Fruit fly (Drosophila melanogaster) whole organism, adult: ENCODE measurements around the gene CG1354.

Source experiments
- CG12768 ChIP-seq: fragments of 200-800 bp; sonication (Bioruptor generic); optimal IDR thresholded peaks from 2 replicates; lab custom pipeline; 2017; ENCODE audit warnings: missing biosample characterization, missing genetic modification characterization, mild to moderate bottlenecking, moderate library complexity, missing genetic modification reagents
- CG14711 ChIP-seq: fragments of 200-800 bp; sonication (Bioruptor generic); optimal IDR thresholded peaks from 2 replicates; lab custom pipeline; 2018; ENCODE audit warnings: missing biosample characterization, mild to moderate bottlenecking, missing genetic modification characterization, moderate library complexity
- CG1620 ChIP-seq: fragments of 200-800 bp; sonication (Bioruptor generic); optimal IDR thresholded peaks from 2 replicates; lab custom pipeline; 2016; ENCODE audit warnings: missing biosample characterization, missing genetic modification characterization
- CG33017 ChIP-seq: fragments of 200-800 bp; sonication (Bioruptor generic); optimal IDR thresholded peaks from 2 replicates; lab custom pipeline; 2018; ENCODE audit warnings: missing biosample characterization, mild to moderate bottlenecking, missing genetic modification characterization, moderate library complexity
- Hr96 ChIP-seq: fragments of 200-800 bp; sonication (Bioruptor generic); optimal IDR thresholded peaks from 2 replicates; lab custom pipeline; 2016; ENCODE audit warnings: missing biosample characterization, missing genetic modification characterization
- Mnt ChIP-seq: fragments of 200-800 bp; sonication (Bioruptor generic); optimal IDR thresholded peaks from 2 replicates; lab custom pipeline; 2016; ENCODE audit warnings: missing biosample characterization, mild to moderate bottlenecking, missing genetic modification characterization
- kay ChIP-seq: fragments of 200-800 bp; sonication (Bioruptor generic); peaks from one replicate; lab custom pipeline; 2016; ENCODE audit warnings: missing biosample characterization, missing genetic modification characterization, borderline replicate concordance
- ovo ChIP-seq: fragments of 200-800 bp; sonication (Bioruptor generic); optimal IDR thresholded peaks from 2 replicates; lab custom pipeline; 2016; ENCODE audit warnings: missing biosample characterization, missing genetic modification characterization
- pad ChIP-seq: fragments of 200-800 bp; sonication (Bioruptor generic); optimal IDR thresholded peaks from 3 replicates; lab custom pipeline; 2017; ENCODE audit warnings: missing biosample characterization, missing genetic modification characterization, mild to moderate bottlenecking, moderate library complexity, missing genetic modification reagents
- tj ChIP-seq: fragments of 200-800 bp; sonication (Bioruptor generic); optimal IDR thresholded peaks from 3 replicates; lab custom pipeline; 2017; ENCODE audit warnings: missing biosample characterization, mild to moderate bottlenecking, missing genetic modification characterization, moderate library complexity
- toe ChIP-seq: fragments of 200-800 bp; sonication (Bioruptor generic); optimal IDR thresholded peaks from 2 replicates; lab custom pipeline; 2016; ENCODE audit warnings: missing biosample characterization, missing genetic modification characterization

dm6 chrX:9742084-9742483 is 36.5 kb upstream of the CG1354 start:
- TF ChIP-seq toe (GFP tag; lab: Kevin White, UChicago), result no peak
- no peak for TF ChIP-seq tj (GFP tag; lab: Kevin White, UChicago)
- TF ChIP-seq CG12768 (GFP tag; lab: Kevin White, UChicago), result no peak
- TF ChIP-seq CG1620 (GFP tag; lab: Kevin White, UChicago), result no peak
- TF ChIP-seq Mnt (GFP tag; lab: Kevin White, UChicago), result no peak
- no peak for TF ChIP-seq Hr96
- TF ChIP-seq pad (GFP tag; lab: Kevin White, UChicago), result no peak
- TF ChIP-seq ovo, result no peak
- no peak for TF ChIP-seq CG14711 (tag; lab: Kevin White, UChicago)
- no peak for TF ChIP-seq CG33017 (tag; lab: Kevin White, UChicago)
- TF ChIP-seq kay (GFP tag; lab: Kevin White, UChicago), result no peak
